Fruit fly (Drosophila melanogaster): ENCODE results near the gene CG8149.

The CG8149 gene

DNA sequence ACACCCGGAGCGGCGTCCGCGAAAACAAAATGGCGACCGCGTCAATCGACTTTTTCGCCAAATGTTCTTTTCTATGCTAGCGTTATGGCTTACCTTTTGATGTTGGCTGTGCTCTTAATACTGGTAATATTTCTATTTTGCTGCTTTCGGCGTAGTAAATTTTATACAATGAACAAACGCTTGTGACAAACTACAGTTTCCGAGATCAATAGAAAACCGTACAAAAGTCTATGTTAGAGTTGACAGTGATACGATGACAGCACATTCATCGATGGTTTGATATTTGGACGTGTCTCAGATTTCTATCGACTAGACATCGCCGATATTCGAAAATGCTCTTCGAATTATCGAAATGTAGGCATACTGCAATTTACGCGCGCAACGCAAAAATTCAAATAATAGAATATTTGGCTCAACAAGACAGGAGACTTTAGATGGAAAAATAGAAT, 5.6 kb downstream of the CG8149 start, which contains the start of gene rump:
Gene rump, minus strand, starts transcription at position 255 of the 449 bp plus-strand sequence.
- no peak for TF ChIP-seq OdsH (GFP tag; optimal IDR thresholded peaks at IDR 0.05)
- TF ChIP-seq achi (GFP tag; optimal IDR thresholded peaks at IDR 0.05) = no peak
- no peak for TF ChIP-seq CG34406 (GFP tag; optimal IDR thresholded peaks at IDR 0.05)
- no peak for TF ChIP-seq CG6792 (GFP tag; optimal IDR thresholded peaks at IDR 0.05)
- TF ChIP-seq CG4318 (GFP tag; optimal IDR thresholded peaks at IDR 0.05) = no peak
- no peak for TF ChIP-seq acj6 (GFP tag; optimal IDR thresholded peaks at IDR 0.05)
- TF ChIP-seq CG11902 (GFP tag; optimal IDR thresholded peaks at IDR 0.05) = no peak
- TF ChIP-seq lz (GFP tag; optimal IDR thresholded peaks at IDR 0.05) = no peak
- no peak for TF ChIP-seq CG32006 (GFP tag; optimal IDR thresholded peaks at IDR 0.05)
- no peak for TF ChIP-seq vri (GFP tag; optimal IDR thresholded peaks at IDR 0.05)
- TF ChIP-seq CG11294 (GFP tag; IDR thresholded peaks at IDR 0.05) = no peak
- TF ChIP-seq Gug (GFP tag; IDR thresholded peaks at IDR 0.05) = no peak
- no peak for TF ChIP-seq Sox102F (GFP tag; optimal IDR thresholded peaks at IDR 0.05)
- TF ChIP-seq esn (GFP tag; optimal IDR thresholded peaks at IDR 0.05) = peak; percentile 2
- no peak for TF ChIP-seq pdm3 (GFP tag; optimal IDR thresholded peaks at IDR 0.05)
- TF ChIP-seq Eip78C (GFP tag) = peak; percentile 25
- peak; percentile 15 for TF ChIP-seq dsx (GFP tag; optimal IDR thresholded peaks at IDR 0.05; ENCODE audit: poor library complexity, severe bottlenecking)
- TF ChIP-seq topi (GFP tag; optimal IDR thresholded peaks at IDR 0.05) = no peak
- peak; percentile 21 for TF ChIP-seq Sox14 (GFP tag; optimal IDR thresholded peaks at IDR 0.05)
- TF ChIP-seq CG1621 (tag; optimal IDR thresholded peaks at IDR 0.05) = peak; percentile 93
- no peak for TF ChIP-seq CG9139 (GFP tag; optimal IDR thresholded peaks at IDR 0.05)
- TF ChIP-seq fkh (GFP tag; optimal IDR thresholded peaks at IDR 0.05) = no peak

DNA sequence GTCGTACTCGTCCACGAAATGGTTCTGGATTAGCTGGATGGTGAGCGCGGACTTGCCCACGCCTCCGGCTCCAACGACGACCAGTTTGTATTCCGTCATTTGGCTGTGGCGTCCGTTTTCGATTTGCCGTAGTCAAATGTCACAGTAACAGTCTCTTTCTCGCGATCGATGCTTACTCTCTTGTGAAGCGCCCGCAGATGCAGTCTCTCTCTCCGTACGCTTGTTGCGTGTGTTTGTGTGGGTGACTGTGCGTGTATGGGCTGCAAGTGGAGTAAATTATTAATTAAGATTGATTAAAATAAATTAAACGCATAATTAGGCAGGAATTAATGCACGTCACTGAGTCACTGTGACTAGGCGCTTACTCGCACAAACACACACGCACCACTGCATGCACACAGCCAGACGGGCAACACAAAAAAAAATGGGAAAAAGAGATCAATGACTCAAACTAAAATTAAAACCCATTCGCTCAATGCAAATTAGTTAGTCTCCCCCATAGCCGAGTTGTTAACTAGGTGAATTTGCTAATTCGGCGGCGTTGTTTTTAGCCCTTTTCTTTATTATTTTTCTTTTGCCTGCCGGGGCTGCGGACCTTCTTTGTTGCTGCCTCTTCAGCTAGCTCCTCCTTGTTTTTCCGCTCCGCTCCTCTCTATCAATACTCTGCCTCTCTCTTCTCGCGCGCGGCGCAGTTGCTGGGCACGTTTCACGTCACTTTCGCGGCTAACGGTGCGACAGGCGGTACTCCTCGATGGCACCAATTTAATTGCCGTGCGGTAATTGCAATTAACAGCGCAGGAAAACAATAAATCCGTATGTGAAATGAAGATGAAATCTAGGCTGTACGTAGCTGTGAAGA, 8.0 kb downstream of the CG8149 start:
- peak; percentile 45 for TF ChIP-seq dsx (GFP tag; optimal IDR thresholded peaks at IDR 0.05; ENCODE audit: poor library complexity, severe bottlenecking)
- peak in 1 of 2 experiments; percentile 1 for TF ChIP-seq ss (GFP tag; optimal IDR thresholded peaks at IDR 0.05)
- TF ChIP-seq Eip78C (GFP tag) = peak; percentile 74
- TF ChIP-seq esn (GFP tag; optimal IDR thresholded peaks at IDR 0.05) = no peak
- TF ChIP-seq dac (GFP tag; optimal IDR thresholded peaks at IDR 0.05) = no peak
- no peak for TF ChIP-seq Met (GFP tag; optimal IDR thresholded peaks at IDR 0.05)
- TF ChIP-seq CG1621 (tag; optimal IDR thresholded peaks at IDR 0.05) = peak; percentile 44

DNA sequence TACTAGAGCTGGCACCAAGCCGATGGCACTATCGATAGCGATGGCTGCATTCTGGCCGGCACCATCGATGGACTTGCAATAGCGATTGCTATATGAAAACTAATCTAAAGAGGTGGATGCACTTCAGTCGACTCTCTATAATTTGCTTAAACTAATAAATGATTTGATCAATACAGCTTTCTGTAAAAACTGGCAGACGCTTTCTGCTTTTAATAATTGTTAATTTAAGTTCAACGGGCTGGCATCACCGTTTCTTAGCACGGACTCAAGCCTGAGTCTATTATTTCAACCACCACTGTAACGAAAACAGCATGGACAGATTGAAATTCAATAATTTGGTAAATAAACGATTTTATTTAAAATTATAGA, 8.6 kb downstream of the CG8149 start, which contains the start of the genes Ras85D and Rlb1:
Gene Ras85D, minus strand, starts transcription at position 16 of the 369 bp plus-strand sequence.
Gene Rlb1, plus strand, starts transcription at position 276 of the 369 bp plus-strand sequence.
- no peak for TF ChIP-seq Gug (GFP tag; IDR thresholded peaks at IDR 0.05)
- TF ChIP-seq Smox (GFP tag; optimal IDR thresholded peaks at IDR 0.05) = no peak
- TF ChIP-seq Blimp-1 (GFP tag; optimal IDR thresholded peaks at IDR 0.05) = no peak
- TF ChIP-seq fd85E (GFP tag; optimal IDR thresholded peaks at IDR 0.05) = no peak
- peak; percentile 14 for TF ChIP-seq Lpt (GFP tag; optimal IDR thresholded peaks at IDR 0.05)
- peak; percentile 79 for TF ChIP-seq Hr39 (GFP tag; optimal IDR thresholded peaks at IDR 0.05)
- no peak for TF ChIP-seq CG32006 (GFP tag; optimal IDR thresholded peaks at IDR 0.05)
- TF ChIP-seq fd59A (GFP tag; optimal IDR thresholded peaks at IDR 0.05) = no peak
- TF ChIP-seq Hr4 (GFP tag; optimal IDR thresholded peaks at IDR 0.05) = no peak
- TF ChIP-seq CG9139 (GFP tag; optimal IDR thresholded peaks at IDR 0.05) = no peak
- no peak for TF ChIP-seq spab (GFP tag; optimal IDR thresholded peaks at IDR 0.05)
- TF ChIP-seq CG1621 (tag; optimal IDR thresholded peaks at IDR 0.05) = no peak
- no peak for TF ChIP-seq CG6163 (GFP tag; IDR thresholded peaks at IDR 0.05)
- TF ChIP-seq svp (GFP tag) = no peak
- no peak for TF ChIP-seq dac (GFP tag; optimal IDR thresholded peaks at IDR 0.05)
- TF ChIP-seq salr (GFP tag; optimal IDR thresholded peaks at IDR 0.05) = no peak
- TF ChIP-seq CG6792 (GFP tag; optimal IDR thresholded peaks at IDR 0.05) = peak; percentile 35
- TF ChIP-seq acj6 (GFP tag; optimal IDR thresholded peaks at IDR 0.05) = peak; percentile 69
- no peak for TF ChIP-seq CG3919 (GFP tag; optimal IDR thresholded peaks at IDR 0.05)
- TF ChIP-seq cyc (GFP tag; optimal IDR thresholded peaks at IDR 0.05) = peak; percentile 72
- TF ChIP-seq Sox14 (GFP tag; optimal IDR thresholded peaks at IDR 0.05) = peak; percentile 68
- TF ChIP-seq CG4318 (GFP tag; optimal IDR thresholded peaks at IDR 0.05) = no peak
- TF ChIP-seq Ets21C (GFP tag; optimal IDR thresholded peaks at IDR 0.05) = no peak
- peak; percentile 58 for TF ChIP-seq CG3032 (tag; optimal IDR thresholded peaks at IDR 0.05)
- no peak for TF ChIP-seq CG6808 (GFP tag; optimal IDR thresholded peaks at IDR 0.05)
- no peak for TF ChIP-seq CG7368 (GFP tag; optimal IDR thresholded peaks at IDR 0.05)
- TF ChIP-seq CG10631 (GFP tag; optimal IDR thresholded peaks at IDR 0.05) = no peak
- TF ChIP-seq Eip93F (GFP tag; optimal IDR thresholded peaks at IDR 0.05) = no peak
- TF ChIP-seq CG8632 (GFP tag; optimal IDR thresholded peaks at IDR 0.05) = no peak
- TF ChIP-seq topi (GFP tag; optimal IDR thresholded peaks at IDR 0.05) = peak; percentile 49
- TF ChIP-seq Sox102F (GFP tag; optimal IDR thresholded peaks at IDR 0.05) = no peak
- no peak for TF ChIP-seq dsx (GFP tag; optimal IDR thresholded peaks at IDR 0.05; ENCODE audit: poor library complexity, severe bottlenecking)

All from whole organism, prepupa.